Worm (Caenorhabditis elegans): ENCODE results near the gene zchc-1A.

DNA sequence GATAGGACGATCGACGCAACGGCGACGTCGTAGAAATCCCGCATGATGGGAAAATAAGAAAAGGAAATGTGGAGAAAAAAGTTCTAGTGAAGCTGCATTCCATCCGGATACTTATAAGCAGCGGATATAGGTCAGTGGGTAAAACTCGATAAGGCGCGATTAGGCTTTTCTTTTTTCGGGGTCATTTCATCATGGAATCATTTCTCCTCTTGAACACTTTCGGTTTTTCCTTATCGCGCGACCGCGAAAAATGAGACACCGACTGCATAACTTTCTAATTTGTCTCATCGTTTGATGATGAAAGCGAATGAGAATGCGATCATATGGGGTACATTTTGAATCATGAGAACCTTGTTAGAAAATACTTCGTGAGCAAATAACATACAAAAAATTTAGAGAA is 23.8 kb upstream of the zchc-1A start, which contains the start of gene dpy-8:
- TF ChIP-seq T22C8.4 (GFP tag; IDR thresholded peaks at IDR 0.05) (no peak), klf-2 (GFP tag; conservative IDR thresholded peaks at IDR 0.05) (no peak)
